Fruit fly (Drosophila melanogaster): ENCODE measurements around the gene CG7168.

Gene CG7168

dm6 chr3R:18220211-18220749 is 5.6 kb downstream of the CG7168 start, which contains the start of the genes CG7988 and CG7183 (continued):
- peak; percentile 99 for TF ChIP-seq lmd (GFP tag; IDR thresholded peaks at IDR 0.05)
- peak; percentile 92 for TF ChIP-seq GATAe (GFP tag; conservative IDR thresholded peaks at IDR 0.05)
- peak; percentile 95 for TF ChIP-seq CG9437 (GFP tag; optimal IDR thresholded peaks at IDR 0.05)
- peak; percentile 99 for TF ChIP-seq CG6689 (GFP tag; IDR thresholded peaks at IDR 0.05)
- TF ChIP-seq CG2889 (GFP tag; IDR thresholded peaks at IDR 0.05): peak; percentile 98
- TF ChIP-seq Sin3A (optimal IDR thresholded peaks at IDR 0.05): peak; percentile 14
- no peak for TF ChIP-seq CG8478 (optimal IDR thresholded peaks at IDR 0.05)
- peak; percentile 83 for TF ChIP-seq CG17912 (GFP tag; optimal IDR thresholded peaks at IDR 0.05)
- TF ChIP-seq CG17568 (GFP tag; optimal IDR thresholded peaks at IDR 0.05): no peak
- peak; percentile 97 for TF ChIP-seq tin (GFP tag; optimal IDR thresholded peaks at IDR 0.05)
- peak; percentile 98 for TF ChIP-seq Drgx (GFP tag; IDR thresholded peaks at IDR 0.05)
- peak; percentile 99 for TF ChIP-seq ro (GFP tag; IDR thresholded peaks at IDR 0.05)
- TF ChIP-seq ap (GFP tag; IDR thresholded peaks at IDR 0.05): peak; percentile 98
- TF ChIP-seq CG11504 (tag; optimal IDR thresholded peaks at IDR 0.05): peak; percentile 97
- peak; percentile 96 for TF ChIP-seq tio (GFP tag; optimal IDR thresholded peaks at IDR 0.05)
- peak; percentile 98 for TF ChIP-seq CG32767 (GFP tag; IDR thresholded peaks at IDR 0.05)
- TF ChIP-seq crp (GFP tag; optimal IDR thresholded peaks at IDR 0.05): peak; percentile 98
- TF ChIP-seq dati (GFP tag; IDR thresholded peaks at IDR 0.05): peak; percentile 93
- peak; percentile 93 to 98 for TF ChIP-seq chif (GFP tag; optimal IDR thresholded peaks at IDR 0.05)
- TF ChIP-seq abd-A (tag; optimal IDR thresholded peaks at IDR 0.05): no peak
- no peak for TF ChIP-seq hb (GFP tag; IDR thresholded peaks at IDR 0.05; ENCODE audit: partially characterized antibody)
- no peak for TF ChIP-seq CG2129 (GFP tag; IDR thresholded peaks at IDR 0.05; ENCODE audit: partially characterized antibody)
- peak; percentile 97 for TF ChIP-seq CG13123 (GFP tag; optimal IDR thresholded peaks at IDR 0.05)
- peak; percentile 89 for TF ChIP-seq CG12236 (GFP tag; optimal IDR thresholded peaks at IDR 0.05)
- peak; percentile 47 for TF ChIP-seq pros (GFP tag; optimal IDR thresholded peaks at IDR 0.05)
- TF ChIP-seq CG16815 (GFP tag; optimal IDR thresholded peaks at IDR 0.05): peak; percentile 97
- TF ChIP-seq CG10209 (GFP tag; optimal IDR thresholded peaks at IDR 0.05): peak; percentile 98
- peak; percentile 97 for TF ChIP-seq CG9215 (GFP tag; IDR thresholded peaks at IDR 0.05)
- TF ChIP-seq pita (GFP tag; optimal IDR thresholded peaks at IDR 0.05): no peak
- peak; percentile 95 for TF ChIP-seq Fer2 (tag; optimal IDR thresholded peaks at IDR 0.05)
- peak; percentile 99 for TF ChIP-seq CG7839 (tag; optimal IDR thresholded peaks at IDR 0.05)
- TF ChIP-seq CG7987 (GFP tag; optimal IDR thresholded peaks at IDR 0.05): peak; percentile 88
- peak; percentile 90 for TF ChIP-seq sqz (GFP tag; optimal IDR thresholded peaks at IDR 0.05)
- peak; percentile 99 for TF ChIP-seq CG30403 (GFP tag; optimal IDR thresholded peaks at IDR 0.05)
- TF ChIP-seq Gsc (GFP tag; IDR thresholded peaks at IDR 0.05): peak; percentile 95
- TF ChIP-seq disco-r (GFP tag; optimal IDR thresholded peaks at IDR 0.05): peak; percentile 95
- TF ChIP-seq CG4424 (GFP tag; optimal IDR thresholded peaks at IDR 0.05): peak; percentile 98
- peak; percentile 98 for TF ChIP-seq zen (tag; optimal IDR thresholded peaks at IDR 0.05)
- peak; percentile 90 for TF ChIP-seq CG7745 (tag; optimal IDR thresholded peaks at IDR 0.05)
- TF ChIP-seq chn (GFP tag; optimal IDR thresholded peaks at IDR 0.05): peak; percentile 96
- TF ChIP-seq Awh (GFP tag; IDR thresholded peaks at IDR 0.05): peak; percentile 98
- no peak for TF ChIP-seq mld (GFP tag; IDR thresholded peaks at IDR 0.05; ENCODE audit: partially characterized antibody)
- TF ChIP-seq CG10462 (GFP tag; optimal IDR thresholded peaks at IDR 0.05): peak; percentile 96
- peak; percentile 99 for TF ChIP-seq CG14667 (GFP tag; IDR thresholded peaks at IDR 0.05)
- TF ChIP-seq sim (GFP tag; IDR thresholded peaks at IDR 0.05): peak; percentile 97
- TF ChIP-seq Vsx1 (GFP tag; optimal IDR thresholded peaks at IDR 0.05): peak; percentile 96
- TF ChIP-seq tna (GFP tag; IDR thresholded peaks at IDR 0.05; ENCODE audit: partially characterized antibody): no peak
- peak; percentile 93 for TF ChIP-seq CG11696 (GFP tag; IDR thresholded peaks at IDR 0.05)
- peak; percentile 95 for TF ChIP-seq pho (GFP tag; optimal IDR thresholded peaks at IDR 0.05)
- TF ChIP-seq CG15696 (tag; optimal IDR thresholded peaks at IDR 0.05): peak; percentile 97
- TF ChIP-seq HmgD (GFP tag; optimal IDR thresholded peaks at IDR 0.05): peak; percentile 31

Measured in whole organism, embryonic.